Worm (Caenorhabditis elegans) whole organism, midembryonic: ENCODE measurements around the gene daam-1.

ENCODE experiments used
- T22C8.4 ChIP-seq: fragments of 200-800 bp; sonication (Bioruptor generic); IDR thresholded peaks from 2 replicates; pipeline ENCODE4 v1.3.6; 2022; ENCODE audit warnings: missing genetic modification characterization, missing compliant biosample characterization
- cog-1 ChIP-seq: sonication (generic microtip); optimal IDR thresholded peaks from 2 replicates; lab custom pipeline; 2016; ENCODE audit warnings: missing genetic modification characterization, missing compliant biosample characterization
- flt-1 ChIP-seq: fragments of 200-800 bp; sonication (Bioruptor generic); IDR thresholded peaks from 2 replicates; pipeline ENCODE4 v1.3.6; 2022; ENCODE audit warnings: missing genetic modification characterization, missing compliant biosample characterization
- klf-2 ChIP-seq: fragments of 200-800 bp; sonication (Bioruptor generic); conservative IDR thresholded peaks from 2 replicates; pipeline ENCODE4 v1.3.6; 2022; ENCODE audit warnings: missing genetic modification reagents, missing genetic modification characterization, missing compliant biosample characterization
- med-1 ChIP-seq: sonication (generic microtip); optimal IDR thresholded peaks from 2 replicates; lab custom pipeline; 2017; ENCODE audit warnings: missing genetic modification characterization, mild to moderate bottlenecking, missing compliant biosample characterization, antibody characterized with exemption, missing genetic modification reagents; ENCODE audit not compliant: insufficient read depth
- ref-1 ChIP-seq: fragments of 200-800 bp; sonication (Bioruptor generic); conservative IDR thresholded peaks from 2 replicates; pipeline ENCODE4 v1.3.6; 2022; ENCODE audit warnings: missing genetic modification reagents, missing genetic modification characterization, missing compliant biosample characterization
- tab-1 ChIP-seq: fragments of 200-800 bp; sonication (Bioruptor generic); IDR thresholded peaks from 2 replicates; pipeline ENCODE4 v1.3.6; 2022; ENCODE audit warnings: missing genetic modification characterization, missing compliant biosample characterization
- ztf-23 ChIP-seq: fragments of 200-800 bp; sonication (Bioruptor generic); IDR thresholded peaks from 2 replicates; pipeline ENCODE4 v1.3.6; 2022; ENCODE audit warnings: missing genetic modification reagents, missing genetic modification characterization, missing compliant biosample characterization
- ztf-29 ChIP-seq: fragments of 200-800 bp; sonication (Bioruptor generic); IDR thresholded peaks from 2 replicates; pipeline ENCODE4 v1.3.6; 2022; ENCODE audit warnings: missing genetic modification reagents, missing genetic modification characterization, missing compliant biosample characterization

daam-1 gene

DNA sequence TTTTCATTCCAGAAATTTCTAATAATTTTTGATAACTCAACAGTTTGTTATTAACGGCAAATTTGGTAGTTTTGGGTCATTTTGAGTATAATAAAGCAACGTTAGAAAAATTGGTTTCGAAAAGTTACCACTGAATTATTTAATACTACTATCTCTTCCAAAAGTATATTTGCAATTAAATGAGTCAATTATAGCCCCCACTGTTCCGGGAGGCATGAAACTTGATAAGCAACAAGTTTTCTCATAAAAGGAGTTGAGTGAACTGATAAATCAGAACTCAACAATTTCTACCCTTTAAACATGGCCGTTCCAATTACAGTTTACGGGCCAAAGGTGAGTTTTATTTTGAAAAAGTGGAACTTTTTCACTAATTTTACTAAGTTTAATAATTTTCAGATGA lies 35.0 kb downstream of the daam-1 start, which contains the start of gene B0348.1:
B0348.1 (plus strand) TSS at position 301 of the 400 bp plus-strand sequence.
- no peak for TF ChIP-seq ztf-29 (GFP tag; lab: Robert Waterston, UW)
- TF ChIP-seq klf-2 (GFP tag; lab: Robert Waterston, UW), result no peak
- no peak for TF ChIP-seq ref-1 (GFP tag; lab: Robert Waterston, UW)
- no peak for TF ChIP-seq flt-1 (GFP tag; lab: Robert Waterston, UW)
- TF ChIP-seq T22C8.4 (GFP tag; lab: Robert Waterston, UW), result no peak
- TF ChIP-seq cog-1 (tag; lab: Kevin White, UChicago), result no peak
- no peak for TF ChIP-seq med-1 (GFP tag; lab: Kevin White, UChicago)
- TF ChIP-seq tab-1 (GFP tag; lab: Robert Waterston, UW), result no peak
- no peak for TF ChIP-seq ztf-23

- TF ChIP-seq ztf-23, result no peak
- TF ChIP-seq klf-2 (GFP tag; lab: Robert Waterston, UW), result no peak
- no peak for TF ChIP-seq cog-1 (tag; lab: Kevin White, UChicago)
- TF ChIP-seq med-1 (GFP tag; lab: Kevin White, UChicago), result no peak
- TF ChIP-seq flt-1 (GFP tag; lab: Robert Waterston, UW), result no peak
- TF ChIP-seq ztf-29 (GFP tag; lab: Robert Waterston, UW), result no peak
- no peak for TF ChIP-seq ref-1 (GFP tag; lab: Robert Waterston, UW)
- TF ChIP-seq tab-1 (GFP tag; lab: Robert Waterston, UW), result no peak
Measured at ce11 chrV:47799-48198, 35.8 kb downstream of the daam-1 start.

DNA sequence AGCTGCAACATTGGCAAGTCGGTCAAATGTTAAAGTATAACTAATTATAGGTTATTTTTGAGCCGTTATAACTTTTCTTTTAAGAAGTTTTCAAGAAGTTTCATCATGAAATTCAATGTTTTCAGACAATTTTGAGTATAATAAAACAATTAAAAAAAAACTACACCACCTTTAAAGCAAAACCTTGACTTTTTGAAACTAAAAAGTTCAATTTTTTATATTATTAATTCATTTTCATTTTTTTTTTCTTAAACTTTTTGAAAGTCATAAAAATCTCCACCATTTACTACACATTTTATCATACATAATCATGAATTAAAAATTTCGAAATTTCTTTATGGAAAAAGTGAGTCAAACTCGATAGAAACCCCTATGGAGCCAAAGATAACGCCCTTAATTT lies 38.6 kb downstream of the daam-1 start, which contains the start of gene B0348.2:
B0348.2 (plus strand) TSS at position 301 of the 400 bp plus-strand sequence.
- no peak for TF ChIP-seq flt-1 (GFP tag; lab: Robert Waterston, UW)
- TF ChIP-seq cog-1 (tag; lab: Kevin White, UChicago), result no peak
- no peak for TF ChIP-seq med-1 (GFP tag; lab: Kevin White, UChicago)
- no peak for TF ChIP-seq T22C8.4 (GFP tag; lab: Robert Waterston, UW)

DNA sequence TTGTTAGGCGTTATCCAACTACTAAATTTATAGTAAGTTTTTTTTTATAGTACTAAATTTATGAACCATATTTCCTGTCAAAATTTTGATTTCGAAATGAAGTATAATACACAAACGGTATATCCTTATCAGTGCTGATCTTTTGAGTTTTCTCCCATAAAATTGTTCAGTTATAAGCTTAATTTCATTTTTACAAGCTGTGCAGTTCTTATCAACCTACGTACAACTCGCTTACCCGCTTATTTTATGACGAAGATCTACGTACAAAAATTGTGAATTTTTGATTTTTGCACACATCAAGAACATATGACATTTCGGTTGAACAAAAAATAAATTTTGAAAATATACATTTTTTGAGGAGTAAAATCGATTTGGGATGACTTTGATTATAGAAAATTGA lies 39.6 kb downstream of the daam-1 start:
- TF ChIP-seq klf-2 (GFP tag; lab: Robert Waterston, UW) (no peak), ref-1 (GFP tag; lab: Robert Waterston, UW) (no peak), T22C8.4 (GFP tag; lab: Robert Waterston, UW) (no peak), flt-1 (GFP tag; lab: Robert Waterston, UW) (no peak), med-1 (GFP tag; lab: Kevin White, UChicago) (no peak), cog-1 (tag; lab: Kevin White, UChicago) (no peak), ztf-23 (no peak), tab-1 (GFP tag; lab: Robert Waterston, UW) (no peak), ztf-29 (GFP tag; lab: Robert Waterston, UW) (no peak)

- peak; percentile 70 for TF ChIP-seq T22C8.4 (GFP tag; lab: Robert Waterston, UW)
- TF ChIP-seq ztf-29 (GFP tag; lab: Robert Waterston, UW), result no peak
- TF ChIP-seq cog-1 (tag; lab: Kevin White, UChicago), result no peak
Measured at ce11 chrV:43070-43469, 40.6 kb downstream of the daam-1 start.

- no peak for TF ChIP-seq T22C8.4 (GFP tag; lab: Robert Waterston, UW)
- TF ChIP-seq tab-1 (GFP tag; lab: Robert Waterston, UW), result no peak
- TF ChIP-seq med-1 (GFP tag; lab: Kevin White, UChicago), result no peak
- no peak for TF ChIP-seq cog-1 (tag; lab: Kevin White, UChicago)
- TF ChIP-seq ref-1 (GFP tag; lab: Robert Waterston, UW), result no peak
- TF ChIP-seq ztf-29 (GFP tag; lab: Robert Waterston, UW), result no peak
- no peak for TF ChIP-seq flt-1 (GFP tag; lab: Robert Waterston, UW)
- TF ChIP-seq ztf-23, result no peak
- TF ChIP-seq klf-2 (GFP tag; lab: Robert Waterston, UW), result no peak
Measured at ce11 chrV:37729-38128, 45.9 kb downstream of the daam-1 start.

DNA sequence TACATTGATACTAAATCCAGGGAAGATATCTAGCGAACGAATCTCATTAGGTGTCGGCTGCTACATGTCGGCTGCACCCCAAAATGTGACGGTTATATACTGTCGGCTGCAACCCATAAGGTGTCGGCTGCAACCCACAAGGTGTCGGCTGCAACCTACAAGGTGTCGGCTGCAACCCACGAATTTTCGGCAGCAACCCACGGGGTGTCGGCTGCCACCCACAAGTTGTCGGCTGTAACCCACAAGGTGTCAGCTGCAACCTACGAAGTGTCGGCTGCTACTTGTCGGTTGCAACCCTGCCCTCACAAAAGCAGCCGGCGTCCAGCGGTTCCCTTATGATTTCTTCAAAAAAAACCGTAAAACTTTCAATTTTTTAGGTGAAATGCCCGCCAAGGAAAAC lies 53.8 kb downstream of the daam-1 start:
- TF ChIP-seq T22C8.4 (GFP tag; lab: Robert Waterston, UW), result no peak
- TF ChIP-seq ref-1 (GFP tag; lab: Robert Waterston, UW), result no peak
- TF ChIP-seq tab-1 (GFP tag; lab: Robert Waterston, UW), result no peak
- TF ChIP-seq flt-1 (GFP tag; lab: Robert Waterston, UW), result no peak
- no peak for TF ChIP-seq ztf-23
- no peak for TF ChIP-seq cog-1 (tag; lab: Kevin White, UChicago)
- TF ChIP-seq ztf-29 (GFP tag; lab: Robert Waterston, UW), result no peak
- no peak for TF ChIP-seq med-1 (GFP tag; lab: Kevin White, UChicago)
- no peak for TF ChIP-seq klf-2 (GFP tag; lab: Robert Waterston, UW)

ce11 chrV:28270-28669 lies 55.4 kb downstream of the daam-1 start:
- TF ChIP-seq ref-1 (GFP tag; lab: Robert Waterston, UW) (no peak), klf-2 (GFP tag; lab: Robert Waterston, UW) (no peak), cog-1 (tag; lab: Kevin White, UChicago) (no peak), T22C8.4 (GFP tag; lab: Robert Waterston, UW) (no peak), tab-1 (GFP tag; lab: Robert Waterston, UW) (no peak), ztf-23 (no peak), flt-1 (GFP tag; lab: Robert Waterston, UW) (no peak), ztf-29 (GFP tag; lab: Robert Waterston, UW) (no peak)

DNA sequence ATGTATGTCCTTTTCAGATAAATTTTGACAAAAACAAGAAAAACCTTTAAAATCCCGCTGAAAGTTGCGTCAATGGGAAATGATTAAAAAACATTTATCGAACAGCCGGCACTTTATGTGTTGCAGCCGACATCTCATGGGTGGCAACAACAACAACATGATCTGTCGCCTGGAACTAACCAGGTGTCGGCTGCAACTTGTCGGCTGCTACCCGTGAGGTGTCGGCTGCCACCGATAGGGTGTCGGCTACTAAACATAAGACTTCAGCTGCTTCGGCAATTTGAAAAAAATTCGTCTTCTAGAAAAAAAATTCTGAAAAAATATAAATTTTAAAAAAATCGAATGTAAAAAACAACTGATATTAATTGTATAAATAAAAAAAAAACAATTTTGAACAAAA lies 56.0 kb downstream of the daam-1 start:
- TF ChIP-seq tab-1 (GFP tag; lab: Robert Waterston, UW) (no peak), ref-1 (GFP tag; lab: Robert Waterston, UW) (no peak), T22C8.4 (GFP tag; lab: Robert Waterston, UW) (no peak), klf-2 (GFP tag; lab: Robert Waterston, UW) (no peak), ztf-29 (GFP tag; lab: Robert Waterston, UW) (no peak), med-1 (GFP tag; lab: Kevin White, UChicago) (no peak), ztf-23 (no peak), flt-1 (GFP tag; lab: Robert Waterston, UW) (no peak), cog-1 (tag; lab: Kevin White, UChicago) (no peak)
